Worm (Caenorhabditis elegans): ENCODE data around the gene C03G5.14.

Gene C03G5.14

DNA sequence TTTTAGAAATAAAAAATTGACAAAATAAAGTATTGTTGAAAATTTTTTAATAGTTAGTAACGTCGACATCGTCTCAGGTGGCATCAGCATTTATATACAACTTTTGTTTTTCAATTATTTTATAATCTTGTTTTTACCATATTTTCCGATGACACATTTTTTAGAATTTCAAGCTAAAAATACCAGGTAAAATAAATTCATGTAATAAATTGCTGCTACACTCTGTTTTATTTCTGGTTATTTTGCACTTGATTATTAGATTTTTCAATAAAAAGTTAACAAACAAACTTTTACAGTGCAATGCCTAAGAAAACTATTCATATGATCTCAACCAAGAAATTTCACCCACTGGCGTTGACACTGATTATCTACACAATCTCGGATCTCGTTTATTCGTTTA lies at the start of gene C03G5.14:
Gene C03G5.14, plus strand, starts transcription at position 301 of the 400 bp plus-strand sequence.
- TF ChIP-seq dao-5 (tag; optimal IDR thresholded peaks at IDR 0.05) (no peak), him-1 (tag; optimal IDR thresholded peaks at IDR 0.05) (no peak), W03F9.2 (tag; optimal IDR thresholded peaks at IDR 0.05) (no peak)

ce11 chrX:8473468-8473867 lies 48.2 kb upstream of the C03G5.14 start:
- no peak for TF ChIP-seq W03F9.2 (tag; optimal IDR thresholded peaks at IDR 0.05)
- TF ChIP-seq dao-5 (tag; optimal IDR thresholded peaks at IDR 0.05), result no peak
- TF ChIP-seq him-1 (tag; optimal IDR thresholded peaks at IDR 0.05), result no peak

DNA sequence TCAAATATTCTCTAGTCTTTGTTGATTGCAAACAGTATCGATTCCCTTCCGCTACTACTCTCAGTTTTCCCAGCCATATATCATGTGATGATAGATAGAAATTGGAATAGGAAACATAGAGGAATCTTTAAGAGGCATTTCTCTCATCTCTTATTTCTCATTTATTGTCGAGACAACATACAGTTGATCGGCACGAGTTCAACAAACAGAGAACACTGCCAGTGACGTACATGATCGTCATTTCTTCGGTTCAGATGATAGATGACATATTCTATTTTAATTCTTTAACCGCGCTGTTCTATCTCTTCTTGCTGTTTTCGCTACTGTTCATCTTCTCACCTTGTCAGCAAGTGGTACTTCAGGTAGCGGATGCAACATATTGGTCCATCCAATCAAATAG lies 46.6 kb upstream of the C03G5.14 start:
- TF ChIP-seq dao-5 (tag; optimal IDR thresholded peaks at IDR 0.05) (no peak), W03F9.2 (tag; optimal IDR thresholded peaks at IDR 0.05) (no peak), him-1 (tag; optimal IDR thresholded peaks at IDR 0.05) (no peak)

DNA sequence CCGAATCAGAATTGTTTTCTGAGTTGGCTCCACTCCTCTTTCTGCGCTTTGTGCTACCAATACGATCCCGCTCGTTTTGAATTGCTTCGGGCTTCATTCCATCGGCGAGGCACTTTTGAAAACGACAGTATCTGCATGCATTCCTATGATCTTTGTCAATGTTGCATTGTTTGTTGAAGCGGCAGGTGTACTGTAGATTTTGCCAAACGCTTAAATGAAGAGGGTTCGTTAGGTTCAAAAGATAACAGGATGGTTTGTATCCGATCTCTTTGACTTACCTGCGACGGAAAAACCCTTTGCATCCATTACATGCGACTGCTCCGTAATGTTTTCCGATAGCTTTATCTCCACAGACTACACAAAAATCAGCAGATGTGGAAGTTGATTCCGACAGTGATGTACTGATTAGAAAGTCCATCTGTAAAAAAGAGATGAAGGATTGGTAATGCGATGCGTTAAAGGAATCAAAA lies 45.9 kb upstream of the C03G5.14 start, which contains the start of gene nhr-14:
Gene nhr-14, minus strand, starts transcription at position 420 of the 470 bp plus-strand sequence.
- TF ChIP-seq W03F9.2 (tag; optimal IDR thresholded peaks at IDR 0.05), result no peak
- no peak for TF ChIP-seq dao-5 (tag; optimal IDR thresholded peaks at IDR 0.05)
- TF ChIP-seq him-1 (tag; optimal IDR thresholded peaks at IDR 0.05), result no peak

DNA sequence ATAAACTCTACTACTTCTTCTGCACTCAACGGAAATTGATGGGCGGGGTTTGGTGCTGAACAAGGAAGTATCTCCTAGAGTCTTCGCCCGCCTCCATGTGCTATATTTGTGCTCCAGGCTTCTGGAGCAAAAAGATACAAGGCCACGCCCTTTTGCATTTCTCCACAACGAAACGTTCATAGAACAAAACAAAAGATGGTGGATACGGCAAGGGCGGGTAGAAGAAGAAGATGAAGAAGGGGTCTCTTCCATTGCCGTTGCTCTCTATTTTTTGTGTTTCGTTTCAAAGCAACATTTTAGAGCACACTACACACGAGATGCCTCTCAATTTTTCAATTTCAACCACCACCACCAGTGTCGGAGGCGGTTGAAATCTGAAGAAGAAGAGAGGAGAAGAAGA lies 45.4 kb upstream of the C03G5.14 start:
- TF ChIP-seq W03F9.2 (tag; optimal IDR thresholded peaks at IDR 0.05) (no peak), him-1 (tag; optimal IDR thresholded peaks at IDR 0.05) (peak; percentile 31)

DNA sequence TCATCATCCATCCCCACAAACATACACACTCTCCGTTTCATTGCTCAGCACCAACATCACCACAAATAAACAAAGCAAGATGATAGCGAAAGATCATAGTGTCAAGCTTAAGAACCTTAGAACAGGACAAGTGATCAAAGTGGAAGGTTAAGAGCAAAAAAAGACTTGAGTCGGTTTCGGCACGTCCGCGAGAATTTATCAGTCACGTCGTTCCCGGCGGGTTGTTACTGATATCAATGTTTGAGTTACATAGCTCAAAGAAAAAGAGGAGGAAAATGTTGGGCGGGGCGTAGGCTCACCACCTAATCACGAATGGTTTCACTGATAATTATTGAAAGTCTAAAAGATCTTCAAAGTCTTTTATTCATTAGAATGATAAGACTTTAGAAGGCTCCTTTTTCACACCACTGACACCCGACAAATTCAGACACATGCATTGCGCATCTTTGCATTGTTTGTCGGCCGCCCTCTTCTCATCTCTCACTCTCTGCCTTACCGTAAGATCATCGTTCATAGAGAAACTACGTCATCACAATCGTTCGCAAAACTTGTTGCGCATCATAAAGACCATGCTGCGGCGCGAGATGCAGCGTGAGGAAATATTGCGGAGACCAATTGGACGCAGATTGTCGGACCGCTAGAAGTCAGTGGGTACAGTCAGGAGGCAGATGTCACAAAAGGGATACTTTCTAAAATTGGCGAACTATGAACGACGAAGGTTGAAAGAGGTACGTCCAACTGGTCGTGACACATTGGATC lies 44.5 kb upstream of the C03G5.14 start:
- TF ChIP-seq dao-5 (tag; optimal IDR thresholded peaks at IDR 0.05), result no peak
- no peak for TF ChIP-seq W03F9.2 (tag; optimal IDR thresholded peaks at IDR 0.05)
- no peak for TF ChIP-seq him-1 (tag; optimal IDR thresholded peaks at IDR 0.05)

- no peak for TF ChIP-seq him-1 (tag; optimal IDR thresholded peaks at IDR 0.05)
- TF ChIP-seq dao-5 (tag; optimal IDR thresholded peaks at IDR 0.05), result no peak
- no peak for TF ChIP-seq W03F9.2 (tag; optimal IDR thresholded peaks at IDR 0.05)
These were observed 42.7 kb upstream of the C03G5.14 start for ce11 chrX:8479050-8479449.

ce11 chrX:8481716-8482115 lies 40.0 kb upstream of the C03G5.14 start:
- TF ChIP-seq W03F9.2 (tag; optimal IDR thresholded peaks at IDR 0.05), result no peak
- TF ChIP-seq dao-5 (tag; optimal IDR thresholded peaks at IDR 0.05), result no peak
- TF ChIP-seq him-1 (tag; optimal IDR thresholded peaks at IDR 0.05), result no peak

DNA sequence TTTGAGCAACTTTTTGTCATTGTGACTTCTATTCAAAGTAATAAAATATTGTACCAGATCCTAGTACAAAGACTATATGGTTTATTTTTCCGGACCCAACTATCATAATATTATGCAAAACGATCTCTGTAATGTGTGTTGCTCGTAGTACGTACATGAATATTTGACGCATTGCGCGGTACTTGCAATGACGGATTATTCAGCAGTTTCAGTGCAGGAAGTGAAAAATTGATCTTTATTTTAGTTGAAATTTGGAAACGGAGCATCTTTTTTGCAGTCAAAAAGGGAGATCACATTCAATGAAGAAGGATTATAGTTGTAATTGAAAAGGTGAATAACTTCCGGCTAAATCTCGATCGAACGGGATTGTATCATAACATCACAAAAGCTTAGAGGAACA lies 37.8 kb upstream of the C03G5.14 start:
- TF ChIP-seq dao-5 (tag; optimal IDR thresholded peaks at IDR 0.05) (no peak), him-1 (tag; optimal IDR thresholded peaks at IDR 0.05) (no peak), W03F9.2 (tag; optimal IDR thresholded peaks at IDR 0.05) (no peak)

DNA sequence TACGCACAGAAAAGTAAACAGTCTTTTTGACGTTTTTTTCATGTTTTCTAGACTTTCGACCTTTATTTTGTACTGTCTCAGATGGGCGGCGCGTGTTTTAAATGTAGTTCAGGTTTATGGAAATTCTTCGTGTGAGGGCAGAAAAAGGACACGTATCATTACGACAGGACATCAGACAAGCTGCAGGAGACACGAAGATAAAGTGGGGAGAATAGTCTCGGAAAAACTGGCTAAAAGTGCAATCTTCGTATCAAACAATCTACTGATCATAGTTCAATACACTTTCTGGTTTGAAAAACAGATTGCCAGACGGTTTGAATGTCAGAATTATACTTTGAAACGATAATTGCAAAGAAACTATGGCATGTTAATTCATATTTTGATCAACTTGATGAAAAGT lies 36.3 kb upstream of the C03G5.14 start:
- TF ChIP-seq him-1 (tag; optimal IDR thresholded peaks at IDR 0.05) (no peak), W03F9.2 (tag; optimal IDR thresholded peaks at IDR 0.05) (no peak), dao-5 (tag; optimal IDR thresholded peaks at IDR 0.05) (no peak)

DNA sequence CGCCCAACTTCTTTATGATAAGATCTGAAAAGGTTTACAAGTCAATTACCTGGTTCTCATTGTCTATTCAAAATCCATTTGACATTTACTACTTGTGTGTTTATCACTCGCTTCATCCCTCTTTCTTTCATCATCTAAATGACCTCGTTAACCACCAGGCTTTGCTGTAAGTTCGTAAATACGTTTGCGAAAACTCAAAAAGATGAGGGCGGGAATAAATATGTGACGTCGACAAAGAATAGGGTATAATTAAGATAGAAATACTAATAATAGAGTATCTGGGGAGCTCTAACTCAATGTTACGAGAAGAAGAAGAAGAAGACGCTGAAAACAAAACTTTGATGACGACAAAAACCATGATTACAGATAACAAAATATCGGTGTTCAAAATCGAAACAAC lies 32.3 kb upstream of the C03G5.14 start:
- TF ChIP-seq W03F9.2 (tag; optimal IDR thresholded peaks at IDR 0.05) (no peak), dao-5 (tag; optimal IDR thresholded peaks at IDR 0.05) (no peak), him-1 (tag; optimal IDR thresholded peaks at IDR 0.05) (no peak)

DNA sequence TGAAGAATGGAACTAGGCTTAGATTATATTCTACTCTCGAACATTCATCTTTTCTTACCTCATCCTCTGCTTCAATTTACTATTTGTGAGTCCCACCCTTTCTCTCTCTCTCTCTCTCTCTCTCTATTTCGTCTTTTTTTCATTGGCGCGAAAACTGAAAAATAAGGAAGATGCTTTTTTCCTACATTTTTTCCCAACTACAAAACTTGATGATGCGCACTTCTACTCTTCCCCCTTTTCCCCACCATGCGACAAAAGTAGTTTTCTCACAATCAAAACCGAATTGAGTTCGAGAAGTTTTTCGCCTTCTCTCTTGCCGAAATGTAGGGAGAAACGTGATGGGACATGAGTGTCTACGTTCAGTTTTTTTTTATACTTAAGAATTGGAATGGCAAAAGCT lies 31.8 kb upstream of the C03G5.14 start:
- no peak for TF ChIP-seq him-1 (tag; optimal IDR thresholded peaks at IDR 0.05)
- TF ChIP-seq dao-5 (tag; optimal IDR thresholded peaks at IDR 0.05), result no peak
- TF ChIP-seq W03F9.2 (tag; optimal IDR thresholded peaks at IDR 0.05), result no peak

ce11 chrX:8492750-8493149 lies 29.0 kb upstream of the C03G5.14 start:
- TF ChIP-seq dao-5 (tag; optimal IDR thresholded peaks at IDR 0.05) (no peak), W03F9.2 (tag; optimal IDR thresholded peaks at IDR 0.05) (no peak), him-1 (tag; optimal IDR thresholded peaks at IDR 0.05) (no peak)

DNA sequence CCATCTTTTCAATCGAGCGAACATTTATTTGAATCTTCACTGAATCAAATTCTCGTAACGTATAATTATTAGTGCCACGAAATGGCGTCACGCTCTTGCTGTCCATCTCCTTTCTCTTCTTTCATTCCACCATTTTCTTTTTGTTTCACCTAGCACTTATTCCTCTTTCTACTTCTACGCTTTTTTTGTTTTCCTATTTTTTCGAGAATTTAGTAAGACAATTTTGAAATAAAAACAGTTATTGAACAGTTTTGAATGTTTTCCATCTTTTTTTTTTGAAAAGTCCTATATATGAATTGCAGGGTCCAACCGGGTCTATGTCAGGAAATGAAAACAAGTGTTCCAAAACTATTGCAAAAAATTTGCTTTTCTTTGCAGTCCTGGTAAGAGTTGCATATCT lies 26.7 kb upstream of the C03G5.14 start, which contains the start of gene T01B10.5:
Gene T01B10.5, plus strand, starts transcription at position 301 of the 400 bp plus-strand sequence.
- TF ChIP-seq W03F9.2 (tag; optimal IDR thresholded peaks at IDR 0.05), result no peak
- no peak for TF ChIP-seq dao-5 (tag; optimal IDR thresholded peaks at IDR 0.05)
- TF ChIP-seq him-1 (tag; optimal IDR thresholded peaks at IDR 0.05), result no peak

DNA sequence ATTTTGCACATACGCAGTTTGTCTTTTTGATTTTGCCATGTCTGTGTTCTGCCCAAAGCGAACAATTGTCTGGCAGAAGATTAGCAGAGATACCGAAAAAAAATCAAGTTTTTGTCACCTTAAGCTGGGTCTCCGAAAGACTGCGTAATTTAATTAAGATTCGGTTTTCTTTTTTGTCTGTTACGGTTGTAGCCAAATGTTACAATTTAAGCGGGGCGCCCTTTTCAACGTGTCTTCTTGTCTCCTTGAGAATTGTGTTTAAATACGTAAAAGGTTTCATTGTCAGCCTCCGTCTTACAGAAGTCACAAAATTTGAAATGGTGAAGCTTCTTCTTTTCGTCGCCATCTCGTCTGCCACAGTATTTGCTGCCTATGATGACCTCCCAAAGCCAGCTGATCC lies 22.0 kb upstream of the C03G5.14 start, which contains the start of gene grd-14:
Gene grd-14, plus strand, starts transcription at position 301 of the 400 bp plus-strand sequence.
- no peak for TF ChIP-seq dao-5 (tag; optimal IDR thresholded peaks at IDR 0.05)
- TF ChIP-seq W03F9.2 (tag; optimal IDR thresholded peaks at IDR 0.05), result no peak
- no peak for TF ChIP-seq him-1 (tag; optimal IDR thresholded peaks at IDR 0.05)

All from whole organism, L4/young adult.